Fruit fly (Drosophila melanogaster) whole organism, embryonic: Measurements from ENCODE around the gene CG5188.

Source experiments
- Antp ChIP-seq: fragments of 200-800 bp; sonication (Bioruptor generic); optimal IDR thresholded peaks from 3 replicates; lab custom pipeline; 2016; ENCODE audit warnings: missing biosample characterization, missing genetic modification characterization
- CG10267 ChIP-seq: fragments of 200-800 bp; sonication (Bioruptor generic); optimal IDR thresholded peaks from 2 replicates; lab custom pipeline; 2018; ENCODE audit warnings: missing biosample characterization, mild to moderate bottlenecking, missing genetic modification characterization, moderate library complexity
- CG10431 ChIP-seq: fragments of 200-800 bp; sonication (Bioruptor generic); optimal IDR thresholded peaks from 3 replicates; lab custom pipeline; 2018; ENCODE audit warnings: missing biosample characterization, mild to moderate bottlenecking, missing genetic modification characterization
- CG12744 ChIP-seq: fragments of 200-800 bp; sonication (Bioruptor generic); optimal IDR thresholded peaks from 2 replicates; lab custom pipeline; 2016; ENCODE audit warnings: missing biosample characterization, missing genetic modification characterization
- CG13894 ChIP-seq: fragments of 200-800 bp; sonication (Bioruptor generic); optimal IDR thresholded peaks from 3 replicates; lab custom pipeline; 2018; ENCODE audit warnings: missing biosample characterization, mild to moderate bottlenecking, missing genetic modification characterization, moderate library complexity
- CG15479 ChIP-seq: fragments of 200-800 bp; sonication (Bioruptor generic); optimal IDR thresholded peaks from 3 replicates; lab custom pipeline; 2019; ENCODE audit warnings: missing biosample characterization, mild to moderate bottlenecking, missing genetic modification characterization, moderate library complexity
- CG15514 ChIP-seq: fragments of 200-800 bp; sonication (Bioruptor generic); optimal IDR thresholded peaks from 3 replicates; lab custom pipeline; 2017; ENCODE audit warnings: missing biosample characterization, missing genetic modification characterization, mild to moderate bottlenecking, moderate library complexity, missing genetic modification reagents
- CG17186 ChIP-seq: fragments of 200-800 bp; sonication (Bioruptor generic); optimal IDR thresholded peaks from 3 replicates; lab custom pipeline; 2017; ENCODE audit warnings: missing biosample characterization, missing genetic modification reagents, missing genetic modification characterization
- CG2116 ChIP-seq: fragments of 200-800 bp; sonication (Bioruptor generic); optimal IDR thresholded peaks from 3 replicates; lab custom pipeline; 2018; ENCODE audit warnings: missing biosample characterization, mild to moderate bottlenecking, missing genetic modification characterization
- CG31441 ChIP-seq: fragments of 200-800 bp; sonication (Bioruptor generic); IDR thresholded peaks from 2 replicates; pipeline ENCODE4 v1.3.6; 2022; ENCODE audit warnings: missing biosample characterization, missing genetic modification characterization
- CG34224 ChIP-seq: fragments of 200-800 bp; sonication (Bioruptor generic); IDR thresholded peaks from 3 replicates; pipeline ENCODE4 v1.3.6; 2022; ENCODE audit warnings: missing biosample characterization, missing genetic modification characterization; ENCODE audit not compliant: partially characterized antibody
- CG34422 ChIP-seq: fragments of 200-800 bp; sonication (Bioruptor generic); IDR thresholded peaks from 3 replicates; pipeline ENCODE4 v1.3.6; 2022; ENCODE audit warnings: missing biosample characterization, missing genetic modification characterization
- CG3995 ChIP-seq: fragments of 200-800 bp; sonication (Bioruptor generic); optimal IDR thresholded peaks from 3 replicates; lab custom pipeline; 2016; ENCODE audit warnings: missing biosample characterization, missing genetic modification characterization
- CG4404 ChIP-seq: fragments of 200-800 bp; sonication (Bioruptor generic); IDR thresholded peaks from 2 replicates; pipeline ENCODE4 v1.3.6; 2022; ENCODE audit warnings: missing biosample characterization, missing genetic modification characterization
- CG4617 ChIP-seq: fragments of 200-800 bp; sonication (Bioruptor generic); optimal IDR thresholded peaks from 3 replicates; lab custom pipeline; 2016; ENCODE audit warnings: missing biosample characterization, missing genetic modification characterization, borderline replicate concordance
- CG5245 ChIP-seq: fragments of 200-800 bp; sonication (Bioruptor generic); optimal IDR thresholded peaks from 3 replicates; lab custom pipeline; 2016; ENCODE audit warnings: missing biosample characterization, missing genetic modification characterization
- CG6791 ChIP-seq: fragments of 200-800 bp; sonication (Bioruptor generic); IDR thresholded peaks from 3 replicates; pipeline ENCODE4 v1.3.6; 2022; ENCODE audit warnings: missing biosample characterization, missing genetic modification characterization; ENCODE audit not compliant: partially characterized antibody
- CG7357 ChIP-seq: fragments of 200-800 bp; sonication (Bioruptor generic); IDR thresholded peaks from 3 replicates; pipeline ENCODE4 v1.3.6; 2022; ENCODE audit warnings: missing biosample characterization, missing genetic modification characterization
- Dp ChIP-seq: fragments of 200-800 bp; sonication (Bioruptor generic); optimal IDR thresholded peaks from 2 replicates; lab custom pipeline; 2018; ENCODE audit warnings: missing biosample characterization, mild to moderate bottlenecking, missing genetic modification characterization, moderate library complexity
- Ets97D ChIP-seq: fragments of 200-800 bp; sonication (Bioruptor generic); optimal IDR thresholded peaks from 3 replicates; lab custom pipeline; 2016; ENCODE audit warnings: missing biosample characterization, missing genetic modification characterization
- Fer1 ChIP-seq: fragments of 200-800 bp; sonication (Bioruptor generic); optimal IDR thresholded peaks from 2 replicates; lab custom pipeline; 2017; ENCODE audit warnings: missing biosample characterization, mild to moderate bottlenecking, missing genetic modification characterization
- Fer2 ChIP-seq: fragments of 200-800 bp; sonication (Bioruptor generic); optimal IDR thresholded peaks from 2 replicates; lab custom pipeline; 2018; ENCODE audit warnings: missing biosample characterization, mild to moderate bottlenecking, missing genetic modification characterization, moderate library complexity
- GATAe ChIP-seq: fragments of 200-800 bp; sonication (Bioruptor generic); conservative IDR thresholded peaks from 2 replicates; pipeline ENCODE4 v1.3.6; 2022; ENCODE audit warnings: missing biosample characterization, missing genetic modification characterization
- Hr3 ChIP-seq: fragments of 200-800 bp; sonication (Bioruptor generic); optimal IDR thresholded peaks from 3 replicates; lab custom pipeline; 2016; ENCODE audit warnings: missing biosample characterization, missing genetic modification characterization
- Mrtf ChIP-seq: fragments of 200-800 bp; sonication (Bioruptor generic); IDR thresholded peaks from 3 replicates; pipeline ENCODE4 v1.3.6; 2022; ENCODE audit warnings: missing biosample characterization, missing genetic modification characterization
- NFAT ChIP-seq: fragments of 200-800 bp; sonication (Bioruptor generic); IDR thresholded peaks from 2 replicates; pipeline ENCODE4 v1.3.6; 2022; ENCODE audit warnings: missing biosample characterization, missing genetic modification characterization
- Opbp ChIP-seq: fragments of 200-800 bp; sonication (Bioruptor generic); IDR thresholded peaks from 3 replicates; pipeline ENCODE4 v1.3.6; 2022; ENCODE audit warnings: missing biosample characterization, missing genetic modification characterization; ENCODE audit not compliant: partially characterized antibody
- Ravus ChIP-seq: fragments of 200-800 bp; sonication (Bioruptor generic); IDR thresholded peaks from 2 replicates; pipeline ENCODE4 v1.3.6; 2022; ENCODE audit warnings: missing biosample characterization, missing genetic modification characterization
- Sry-δ ChIP-seq: fragments of 200-800 bp; sonication (Bioruptor generic); optimal IDR thresholded peaks from 2 replicates; lab custom pipeline; 2016; ENCODE audit warnings: missing biosample characterization, missing genetic modification characterization
- amos ChIP-seq: fragments of 200-800 bp; sonication (Bioruptor generic); IDR thresholded peaks from 2 replicates; pipeline ENCODE4 v1.3.6; 2022; ENCODE audit warnings: missing biosample characterization, missing genetic modification characterization; ENCODE audit not compliant: partially characterized antibody
- crc ChIP-seq: fragments of 200-800 bp; sonication (Bioruptor generic); optimal IDR thresholded peaks from 2 replicates; lab custom pipeline; 2016; ENCODE audit warnings: missing biosample characterization, missing genetic modification characterization
- crp ChIP-seq, 2 experiments: fragments of 200-800 bp; sonication (Bioruptor generic); optimal IDR thresholded peaks; 2 replicates in 1 of 2; 3 replicates in 1 of 2; lab custom pipeline; 2017; ENCODE audit warnings: missing biosample characterization in 2 of 2, missing genetic modification characterization in 2 of 2, mild to moderate bottlenecking in 1 of 2, moderate library complexity in 1 of 2
- exex ChIP-seq: fragments of 200-800 bp; sonication (Bioruptor generic); optimal IDR thresholded peaks from 4 replicates; lab custom pipeline; 2018; ENCODE audit warnings: missing biosample characterization, mild to moderate bottlenecking, missing genetic modification characterization, moderate library complexity
- eyg ChIP-seq: fragments of 200-800 bp; sonication (Bioruptor generic); optimal IDR thresholded peaks from 3 replicates; lab custom pipeline; 2016; ENCODE audit warnings: missing biosample characterization, missing genetic modification characterization
- fd3F ChIP-seq: fragments of 200-800 bp; sonication (Bioruptor generic); optimal IDR thresholded peaks from 2 replicates; lab custom pipeline; 2018; ENCODE audit warnings: missing biosample characterization, mild to moderate bottlenecking, missing genetic modification characterization, moderate library complexity
- grau ChIP-seq: fragments of 200-800 bp; optimal IDR thresholded peaks from 3 replicates; lab custom pipeline; 2019; ENCODE audit warnings: missing biosample characterization, mild to moderate bottlenecking, missing genetic modification characterization, moderate library complexity
- gt ChIP-seq: fragments of 200-800 bp; sonication (Bioruptor generic); IDR thresholded peaks from 2 replicates; pipeline ENCODE4 v1.3.6; 2022; ENCODE audit warnings: missing biosample characterization, missing genetic modification characterization
- jing ChIP-seq: fragments of 200-800 bp; sonication (Bioruptor generic); optimal IDR thresholded peaks from 2 replicates; lab custom pipeline; 2018; ENCODE audit warnings: missing biosample characterization, mild to moderate bottlenecking, missing genetic modification characterization
- maf-S ChIP-seq: fragments of 200-800 bp; sonication (Bioruptor generic); optimal IDR thresholded peaks from 2 replicates; lab custom pipeline; 2016; ENCODE audit warnings: missing biosample characterization, missing genetic modification characterization
- nau ChIP-seq: fragments of 200-800 bp; sonication (Bioruptor generic); optimal IDR thresholded peaks from 3 replicates; lab custom pipeline; 2017; ENCODE audit warnings: missing biosample characterization, mild to moderate bottlenecking, missing genetic modification characterization, missing genetic modification reagents
- pan ChIP-seq, 4 experiments: fragments of >200 bp in 3 of 4; fragments of 200-800 bp in 1 of 4; sonication (Bioruptor generic) in 1 of 4; optimal IDR thresholded peaks in 3 of 4; IDR thresholded peaks in 1 of 4; 2 replicates each; pipeline versions ENCODE4 v1.3.6 to Lab custom; 2017 to 2022; ENCODE audit warnings: missing biosample characterization in 2 of 4, missing genetic modification characterization in 2 of 4, mixed read lengths in 1 of 4
- pita ChIP-seq: fragments of 200-800 bp; sonication (Bioruptor generic); optimal IDR thresholded peaks from 2 replicates; lab custom pipeline; 2017; ENCODE audit warnings: missing biosample characterization, mild to moderate bottlenecking, missing genetic modification characterization
- sc ChIP-seq, 3 experiments: fragments of >200 bp in 2 of 3; fragments of 200-800 bp in 1 of 3; sonication (Bioruptor generic) in 1 of 3; optimal IDR thresholded peaks; 2 replicates in 2 of 3; 3 replicates in 1 of 3; lab custom pipeline; 2017; ENCODE audit warnings: mild to moderate bottlenecking in 1 of 3, missing biosample characterization in 1 of 3, missing genetic modification characterization in 1 of 3, missing genetic modification reagents in 1 of 3
- stc ChIP-seq: fragments of 200-800 bp; sonication (Bioruptor generic); IDR thresholded peaks from 2 replicates; pipeline ENCODE4 v1.3.6; 2022; ENCODE audit warnings: missing biosample characterization, missing genetic modification characterization
- stwl ChIP-seq: fragments of 200-800 bp; sonication (Bioruptor generic); optimal IDR thresholded peaks from 3 replicates; lab custom pipeline; 2018; ENCODE audit warnings: missing biosample characterization, mild to moderate bottlenecking, missing genetic modification characterization, moderate library complexity
- tap ChIP-seq: fragments of 200-800 bp; optimal IDR thresholded peaks from 3 replicates; lab custom pipeline; 2019; ENCODE audit warnings: missing biosample characterization, mild to moderate bottlenecking, missing genetic modification characterization, moderate library complexity
- trem ChIP-seq: fragments of 200-800 bp; optimal IDR thresholded peaks from 3 replicates; lab custom pipeline; 2019; ENCODE audit warnings: missing biosample characterization, mild to moderate bottlenecking, missing genetic modification characterization, moderate library complexity
- vnd ChIP-seq: fragments of 200-800 bp; sonication (Bioruptor generic); IDR thresholded peaks from 3 replicates; pipeline ENCODE4 v1.3.6; 2022; ENCODE audit warnings: missing biosample characterization, missing genetic modification characterization; ENCODE audit not compliant: partially characterized antibody
- zf30C ChIP-seq: fragments of 200-800 bp; sonication (Bioruptor generic); optimal IDR thresholded peaks from 3 replicates; lab custom pipeline; 2018; ENCODE audit warnings: missing biosample characterization, mild to moderate bottlenecking, missing genetic modification characterization

CG5188 gene

DNA sequence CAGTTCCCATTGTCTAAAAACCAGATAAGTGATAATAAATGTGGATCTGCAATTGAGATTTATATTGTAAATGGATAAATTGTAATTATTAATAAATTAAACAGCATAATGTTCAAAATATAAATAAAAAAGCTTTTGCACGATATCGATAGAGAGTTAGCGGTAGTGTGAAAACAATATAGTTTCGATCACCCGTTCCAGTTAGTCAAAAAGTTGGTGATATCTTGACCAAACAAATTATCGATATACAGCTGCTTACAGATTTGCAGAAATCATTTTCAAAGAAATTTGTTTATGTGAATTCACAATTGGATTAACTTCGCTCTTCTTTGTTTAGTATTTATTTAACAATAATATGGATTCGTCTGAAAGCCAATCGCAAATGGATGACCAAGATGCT, 10.5 kb downstream of the CG5188 start, which contains the start of gene Nse4 (continued):
- no peak for TF ChIP-seq CG13894 (tag; lab: Kevin White, UChicago)
- peak; percentile 90 for TF ChIP-seq CG6791
- no peak for TF ChIP-seq gt (GFP tag; lab: Robert Waterston, UW)
- no peak for TF ChIP-seq crc (GFP tag; lab: Kevin White, UChicago)
- no peak for TF ChIP-seq eyg (GFP tag; lab: Kevin White, UChicago)
- no peak for TF ChIP-seq CG5245
- TF ChIP-seq CG15479 (GFP tag; lab: Kevin White, UChicago), result no peak
- TF ChIP-seq exex (tag; lab: Kevin White, UChicago), result no peak
- TF ChIP-seq CG12744 (GFP tag; lab: Kevin White, UChicago), result no peak
- no peak for TF ChIP-seq tap
- peak; percentile 23 for TF ChIP-seq Ets97D (GFP tag; lab: Kevin White, UChicago)
- TF ChIP-seq CG4617 (GFP tag; lab: Kevin White, UChicago), result peak; percentile 41
- no peak for TF ChIP-seq CG17186 (GFP tag; lab: Kevin White, UChicago)
- TF ChIP-seq Hr3 (GFP tag; lab: Kevin White, UChicago), result no peak
- peak; percentile 85 for TF ChIP-seq CG7357 (GFP tag; lab: Robert Waterston, UW)
- TF ChIP-seq CG10267 (tag; lab: Kevin White, UChicago), result peak; percentile 31
- TF ChIP-seq maf-S (GFP tag; lab: Kevin White, UChicago), result no peak
- no peak for TF ChIP-seq CG10431 (GFP tag; lab: Kevin White, UChicago)
- no peak for TF ChIP-seq CG34422 (GFP tag; lab: Robert Waterston, UW)
- peak; percentile 37 for TF ChIP-seq trem (tag; lab: Kevin White, UChicago)
- peak; percentile 69 for TF ChIP-seq CG2116 (GFP tag; lab: Kevin White, UChicago)
- no peak for TF ChIP-seq fd3F (GFP tag; lab: Kevin White, UChicago)
- TF ChIP-seq CG34224, result peak; percentile 93
- TF ChIP-seq vnd (GFP tag; lab: Robert Waterston, UW), result peak; percentile 88
- no peak for TF ChIP-seq CG3995 (GFP tag; lab: Kevin White, UChicago)
- peak in 1 of 2 experiments; percentile 70 for TF ChIP-seq crp (GFP tag; optimal IDR thresholded peaks at IDR 0.05; lab: Kevin White, UChicago)
- TF ChIP-seq Dp (GFP tag; lab: Kevin White, UChicago), result peak; percentile 75
- TF ChIP-seq pan (optimal IDR thresholded peaks at IDR 0.05; lab: Kevin White, UChicago), result no peak
- no peak for TF ChIP-seq pan (GFP tag; optimal IDR thresholded peaks at IDR 0.05 in 1 of 2, IDR thresholded peaks at IDR 0.05 in 1 of 2)
- TF ChIP-seq NFAT (GFP tag; lab: Robert Waterston, UW), result no peak
- peak; percentile 38 for TF ChIP-seq Sry-δ
- no peak for TF ChIP-seq nau (GFP tag; lab: Kevin White, UChicago)
- no peak for TF ChIP-seq jing (GFP tag; lab: Kevin White, UChicago)
- no peak for TF ChIP-seq CG4404
- TF ChIP-seq stwl, result peak; percentile 79
- no peak for TF ChIP-seq Fer1
- TF ChIP-seq Fer2 (tag; lab: Kevin White, UChicago), result no peak
- no peak for TF ChIP-seq CG31441 (GFP tag; lab: Robert Waterston, UW)
- TF ChIP-seq CG15514 (GFP tag; lab: Kevin White, UChicago), result peak; percentile 25
- no peak for TF ChIP-seq stc (GFP tag; lab: Robert Waterston, UW)
- TF ChIP-seq sc (optimal IDR thresholded peaks at IDR 0.05; lab: Kevin White, UChicago), result no peak
- TF ChIP-seq sc (GFP tag; optimal IDR thresholded peaks at IDR 0.05; lab: Kevin White, UChicago), result no peak
- peak; percentile 84; the same call in 1 of the 2 replicates for TF ChIP-seq amos
- no peak for TF ChIP-seq Mrtf (GFP tag; lab: Robert Waterston, UW)
- no peak for TF ChIP-seq GATAe
- no peak for TF ChIP-seq pita (GFP tag; lab: Kevin White, UChicago)
- no peak for TF ChIP-seq grau
- TF ChIP-seq zf30C (GFP tag; lab: Kevin White, UChicago), result no peak
- TF ChIP-seq Opbp (GFP tag; lab: Robert Waterston, UW), result peak; percentile 77; the same call in 2 of the 3 replicates
- TF ChIP-seq Antp, result no peak
- no peak for TF ChIP-seq Ravus
